Worm (Caenorhabditis elegans) whole organism, L4 larva: ENCODE measurements around the gene bra-1.

Experiments used
- R02D3.7 ChIP-seq: fragments of 150-350 bp; sonication (generic microtip); optimal IDR thresholded peaks from 3 replicates; lab custom pipeline; 2014; ENCODE audit warnings: missing biosample characterization, missing genetic modification characterization
- ZK337.2 ChIP-seq: fragments of 200-800 bp; sonication (Bioruptor generic); IDR thresholded peaks from 2 replicates; pipeline ENCODE4 v1.3.6; 2022; ENCODE audit warnings: missing genetic modification reagents, missing genetic modification characterization, missing compliant biosample characterization
- ama-1 ChIP-seq: fragments of 150-350 bp; optimal IDR thresholded peaks from 2 replicates; lab custom pipeline; 2014; ENCODE audit warnings: inconsistent platforms, mixed read lengths
- mdt-29 ChIP-seq: fragments of 200-800 bp; sonication (Bioruptor generic); IDR thresholded peaks from 2 replicates; pipeline ENCODE4 v1.3.6; 2022; ENCODE audit warnings: missing genetic modification reagents, missing genetic modification characterization, missing compliant biosample characterization
- nhr-77 ChIP-seq: fragments of 150-350 bp; optimal IDR thresholded peaks from 2 replicates; lab custom pipeline; 2014; ENCODE audit warnings: missing biosample characterization, missing genetic modification characterization
- sdz-12 ChIP-seq: fragments of 200-800 bp; sonication (Bioruptor generic); optimal IDR thresholded peaks from 2 replicates; lab custom pipeline; 2018; ENCODE audit warnings: mild to moderate bottlenecking, missing genetic modification characterization, missing compliant biosample characterization
- vab-7 ChIP-seq: fragments of 200-800 bp; sonication (Bioruptor generic); IDR thresholded peaks from 2 replicates; pipeline ENCODE4 v1.3.6; 2022; ENCODE audit warnings: missing genetic modification reagents, missing genetic modification characterization, missing compliant biosample characterization
- ztf-11 ChIP-seq: fragments of 150-350 bp; optimal IDR thresholded peaks from 2 replicates; lab custom pipeline; 2014; ENCODE audit warnings: missing biosample characterization, missing genetic modification characterization

- TF ChIP-seq ztf-11 (no peak), ZK337.2 (GFP tag; lab: Robert Waterston, UW) (no peak), sdz-12 (no peak), R02D3.7 (tag; lab: Kevin White, UChicago) (no peak), ama-1 (lab: Kevin White, UChicago) (no peak), nhr-77 (tag; lab: Kevin White, UChicago) (no peak), vab-7 (GFP tag; lab: Robert Waterston, UW) (no peak), mdt-29 (no peak)
These were observed 16.4 kb upstream of the bra-1 start, which contains the start of gene F54B11.10 for ce11 chrX:13581820-13582219.
